Fruit fly (Drosophila melanogaster): ENCODE data around the gene CG34043.
A peak's percentile ranks its signal among the peaks of the same experiment; 100 is the strongest.

Gene CG34043

DNA sequence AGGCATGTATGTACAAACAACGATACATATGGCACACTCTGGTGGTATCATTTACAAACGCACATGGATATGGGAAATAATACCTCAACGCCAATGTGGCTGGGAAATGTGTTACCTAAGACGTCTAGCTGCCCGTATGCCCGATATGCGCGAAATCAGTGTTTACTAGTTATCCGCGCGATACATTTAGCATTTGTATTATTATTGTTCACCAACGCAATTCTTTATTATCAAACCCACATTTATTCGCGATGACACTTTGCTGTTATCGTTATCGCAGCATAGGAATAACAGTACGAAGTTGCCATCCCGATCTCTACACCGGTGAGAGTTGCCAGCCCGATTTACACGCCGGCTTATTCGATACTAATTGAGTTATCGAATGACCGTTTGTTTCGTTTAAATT, 33.9 kb downstream of the CG34043 start, which contains the start of gene chico (continued):
- TF ChIP-seq phol (tag; optimal IDR thresholded peaks at IDR 0.05) (peak; percentile 43), en (GFP tag; optimal IDR thresholded peaks at IDR 0.05) (no peak), chn (GFP tag; optimal IDR thresholded peaks at IDR 0.05) (no peak), CG14710 (tag; optimal IDR thresholded peaks at IDR 0.05) (peak; percentile 67), mirr (GFP tag; optimal IDR thresholded peaks at IDR 0.05) (no peak), vfl (GFP tag; optimal IDR thresholded peaks at IDR 0.05) (no peak), gem (tag; optimal IDR thresholded peaks at IDR 0.05) (no peak), sna (GFP tag; IDR thresholded peaks at IDR 0.05; ENCODE audit: partially characterized antibody) (no peak; the same call in 1 of the 2 replicates), pros (GFP tag; optimal IDR thresholded peaks at IDR 0.05) (no peak), grau (tag; optimal IDR thresholded peaks at IDR 0.05) (no peak), CG6254 (GFP tag; optimal IDR thresholded peaks at IDR 0.05) (no peak), ara (GFP tag; IDR thresholded peaks at IDR 0.05) (no peak), CG15696 (tag; optimal IDR thresholded peaks at IDR 0.05) (no peak), kni (GFP tag; optimal IDR thresholded peaks at IDR 0.05) (no peak), seq (GFP tag; IDR thresholded peaks at IDR 0.05) (no peak), CG4282 (GFP tag; optimal IDR thresholded peaks at IDR 0.05) (no peak), CG3407 (GFP tag; optimal IDR thresholded peaks at IDR 0.05) (no peak), Spps (tag; optimal IDR thresholded peaks at IDR 0.05) (peak; percentile 0), exex (tag; optimal IDR thresholded peaks at IDR 0.05) (no peak), PHDP (tag; optimal IDR thresholded peaks at IDR 0.05) (no peak), Hr3 (GFP tag; optimal IDR thresholded peaks at IDR 0.05) (no peak), CG6683 (GFP tag; optimal IDR thresholded peaks at IDR 0.05) (no peak), CG11695 (GFP tag; IDR thresholded peaks at IDR 0.05) (no peak), CG8281 (tag; optimal IDR thresholded peaks at IDR 0.05) (no peak), fu2 (GFP tag; optimal IDR thresholded peaks at IDR 0.05) (no peak), CG3726 (GFP tag; IDR thresholded peaks at IDR 0.05) (no peak), nerfin-2 (GFP tag; IDR thresholded peaks at IDR 0.05; ENCODE audit: partially characterized antibody) (peak; percentile 58; the same call in 1 of the 2 replicates), hkb (optimal IDR thresholded peaks at IDR 0.05) (no peak), hkb (GFP tag; IDR thresholded peaks at IDR 0.05) (no peak), CoRest (tag; optimal IDR thresholded peaks at IDR 0.05) (no peak), CG34376 (GFP tag; optimal IDR thresholded peaks at IDR 0.05) (peak; percentile 63), rib (GFP tag; IDR thresholded peaks at IDR 0.05) (no peak), CG14050 (GFP tag; IDR thresholded peaks at IDR 0.05) (no peak), CG13123 (GFP tag; optimal IDR thresholded peaks at IDR 0.05) (no peak), Fer2 (tag; optimal IDR thresholded peaks at IDR 0.05) (no peak), CG7987 (GFP tag; optimal IDR thresholded peaks at IDR 0.05) (peak; percentile 29), stc (GFP tag; IDR thresholded peaks at IDR 0.05) (no peak), CG12942 (GFP tag; optimal IDR thresholded peaks at IDR 0.05) (no peak), gt (GFP tag; IDR thresholded peaks at IDR 0.05) (no peak), B-H1 (GFP tag; IDR thresholded peaks at IDR 0.05) (no peak), CG11085 (GFP tag; IDR thresholded peaks at IDR 0.05) (no peak), CG8944 (GFP tag; optimal IDR thresholded peaks at IDR 0.05) (no peak), sr (GFP tag; IDR thresholded peaks at IDR 0.05) (no peak), CG31365 (tag; optimal IDR thresholded peaks at IDR 0.05) (no peak), CG9797 (GFP tag; optimal IDR thresholded peaks at IDR 0.05) (peak; percentile 53), CG15073 (GFP tag; optimal IDR thresholded peaks at IDR 0.05) (no peak), az2 (GFP tag; optimal IDR thresholded peaks at IDR 0.05) (no peak), klu (GFP tag; IDR thresholded peaks at IDR 0.05) (no peak), Lim3 (GFP tag; IDR thresholded peaks at IDR 0.05) (no peak), CG7372 (GFP tag; IDR thresholded peaks at IDR 0.05) (no peak), E2f2 (GFP tag; IDR thresholded peaks at IDR 0.05) (peak; percentile 74), Sox100B (GFP tag; optimal IDR thresholded peaks at IDR 0.05) (no peak), cg (GFP tag; optimal IDR thresholded peaks at IDR 0.05) (peak; percentile 15)
